Worm (Caenorhabditis elegans) whole organism, L2 larva: ENCODE results near the gene srh-74.

Source experiments
- crh-2 ChIP-seq: sonication (generic microtip); optimal IDR thresholded peaks from 2 replicates; lab custom pipeline; 2017; ENCODE audit warnings: missing biosample characterization, missing genetic modification characterization
- dmd-4 ChIP-seq: sonication (generic microtip); optimal IDR thresholded peaks from 2 replicates; lab custom pipeline; 2017; ENCODE audit warnings: missing biosample characterization, missing genetic modification characterization
- elt-3 ChIP-seq: sonication (generic microtip); optimal IDR thresholded peaks from 2 replicates; lab custom pipeline; 2017; ENCODE audit warnings: missing biosample characterization, missing genetic modification characterization
- gmeb-1 ChIP-seq: fragments of 150-350 bp; optimal IDR thresholded peaks from 2 replicates; lab custom pipeline; 2014; ENCODE audit warnings: missing biosample characterization, missing genetic modification characterization
- lsy-2 ChIP-seq, 2 experiments: fragments of 150-350 bp in 1 of 2; sonication (generic microtip) in 1 of 2; optimal IDR thresholded peaks; 2 replicates each; lab custom pipeline; 2014 to 2017; ENCODE audit warnings: missing biosample characterization in 2 of 2, missing genetic modification characterization in 2 of 2
- nhr-11 ChIP-seq: fragments of 150-350 bp; optimal IDR thresholded peaks from 2 replicates; lab custom pipeline; 2014; ENCODE audit warnings: missing biosample characterization, missing genetic modification characterization
- nhr-23 ChIP-seq: fragments of 150-350 bp; optimal IDR thresholded peaks from 2 replicates; lab custom pipeline; 2014; ENCODE audit warnings: missing biosample characterization, missing genetic modification reagents, missing genetic modification characterization
- nhr-237 ChIP-seq: fragments of 150-350 bp; optimal IDR thresholded peaks from 2 replicates; lab custom pipeline; 2014; ENCODE audit warnings: missing biosample characterization, missing genetic modification characterization
- nhr-25 ChIP-seq: fragments of 150-350 bp; sonication (generic microtip); optimal IDR thresholded peaks from 3 replicates; lab custom pipeline; 2014; ENCODE audit warnings: missing biosample characterization, missing genetic modification characterization
- skn-1 ChIP-seq: sonication (generic microtip); optimal IDR thresholded peaks from 2 replicates; lab custom pipeline; 2017; ENCODE audit warnings: missing biosample characterization, missing genetic modification characterization
- unc-62 ChIP-seq: fragments of 150-350 bp; optimal IDR thresholded peaks from 2 replicates; lab custom pipeline; 2014; ENCODE audit warnings: missing biosample characterization, missing genetic modification reagents, missing genetic modification characterization

ce11 chrV:11043767-11044166 lies 4.8 kb downstream of the srh-74 start, which contains the start of gene C45B11.6:
- TF ChIP-seq lsy-2 (tag; optimal IDR thresholded peaks at IDR 0.05; lab: Kevin White, UChicago): no peak
- TF ChIP-seq skn-1 (tag; lab: Kevin White, UChicago): no peak
- no peak for TF ChIP-seq nhr-23
- TF ChIP-seq nhr-11 (tag; lab: Kevin White, UChicago): no peak
- no peak for TF ChIP-seq gmeb-1
- no peak for TF ChIP-seq elt-3
- TF ChIP-seq unc-62 (GFP tag; lab: Kevin White, UChicago): no peak
- no peak for TF ChIP-seq nhr-25
- no peak for TF ChIP-seq dmd-4
- no peak for TF ChIP-seq crh-2 (tag; lab: Kevin White, UChicago)
- TF ChIP-seq nhr-237 (tag; lab: Kevin White, UChicago): no peak
